Fruit fly (Drosophila melanogaster) whole organism, embryonic: ENCODE measurements around the gene Alms1a.

Experiments used
- ATbp ChIP-seq: fragments of 200-800 bp; sonication (Bioruptor generic); optimal IDR thresholded peaks from 2 replicates; lab custom pipeline; 2017; ENCODE audit warnings: missing biosample characterization, mild to moderate bottlenecking, missing genetic modification characterization, missing genetic modification reagents
- CG11398 ChIP-seq: fragments of 200-800 bp; sonication (Bioruptor generic); optimal IDR thresholded peaks from 2 replicates; lab custom pipeline; 2016; ENCODE audit warnings: missing biosample characterization, missing genetic modification characterization
- CG12299 ChIP-seq: fragments of 200-800 bp; sonication (Bioruptor generic); optimal IDR thresholded peaks from 2 replicates; lab custom pipeline; 2018; ENCODE audit warnings: missing biosample characterization, mild to moderate bottlenecking, missing genetic modification characterization
- CG16863 ChIP-seq: fragments of 200-800 bp; sonication (Bioruptor generic); optimal IDR thresholded peaks from 3 replicates; lab custom pipeline; 2016; ENCODE audit warnings: missing biosample characterization, missing genetic modification characterization
- CG17385 ChIP-seq: fragments of 200-800 bp; sonication (Bioruptor generic); optimal IDR thresholded peaks from 3 replicates; lab custom pipeline; 2018; ENCODE audit warnings: missing biosample characterization, mild to moderate bottlenecking, missing genetic modification characterization
- CG17912 ChIP-seq: fragments of 200-800 bp; sonication (Bioruptor generic); optimal IDR thresholded peaks from 2 replicates; lab custom pipeline; 2018; ENCODE audit warnings: missing biosample characterization, mild to moderate bottlenecking, missing genetic modification characterization
- CG18764 ChIP-seq: fragments of 200-800 bp; sonication (Bioruptor generic); optimal IDR thresholded peaks from 3 replicates; lab custom pipeline; 2016; ENCODE audit warnings: missing biosample characterization, missing genetic modification characterization
- CG2678 ChIP-seq: fragments of 200-800 bp; sonication (Bioruptor generic); optimal IDR thresholded peaks from 3 replicates; lab custom pipeline; 2019; ENCODE audit warnings: missing biosample characterization, mild to moderate bottlenecking, missing genetic modification characterization, moderate library complexity
- CG31365 ChIP-seq: fragments of 200-800 bp; sonication (Bioruptor generic); optimal IDR thresholded peaks from 2 replicates; lab custom pipeline; 2018; ENCODE audit warnings: missing biosample characterization, mild to moderate bottlenecking, missing genetic modification characterization
- CG33557 ChIP-seq: fragments of 200-800 bp; sonication (Bioruptor generic); optimal IDR thresholded peaks from 2 replicates; lab custom pipeline; 2019; ENCODE audit warnings: missing biosample characterization, mild to moderate bottlenecking, missing genetic modification characterization, moderate library complexity
- CG3407 ChIP-seq: fragments of 200-800 bp; sonication (Bioruptor generic); optimal IDR thresholded peaks from 2 replicates; lab custom pipeline; 2018; ENCODE audit warnings: missing biosample characterization, mild to moderate bottlenecking, missing genetic modification characterization
- CG6654 ChIP-seq: fragments of 200-800 bp; sonication (Bioruptor generic); optimal IDR thresholded peaks from 2 replicates; lab custom pipeline; 2017; ENCODE audit warnings: missing biosample characterization, mild to moderate bottlenecking, missing genetic modification characterization
- CG7928 ChIP-seq: fragments of 200-800 bp; sonication (Bioruptor generic); optimal IDR thresholded peaks from 2 replicates; lab custom pipeline; 2017; ENCODE audit warnings: missing biosample characterization, mild to moderate bottlenecking, missing genetic modification characterization
- CG9797 ChIP-seq: fragments of 200-800 bp; sonication (Bioruptor generic); optimal IDR thresholded peaks from 3 replicates; lab custom pipeline; 2018; ENCODE audit warnings: missing biosample characterization, mild to moderate bottlenecking, missing genetic modification characterization
- Dp ChIP-seq: fragments of 200-800 bp; sonication (Bioruptor generic); optimal IDR thresholded peaks from 2 replicates; lab custom pipeline; 2018; ENCODE audit warnings: missing biosample characterization, mild to moderate bottlenecking, missing genetic modification characterization, moderate library complexity
- E2f2 ChIP-seq: fragments of 200-800 bp; sonication (Bioruptor generic); IDR thresholded peaks from 2 replicates; pipeline ENCODE4 v1.3.6; 2022; ENCODE audit warnings: missing biosample characterization, missing genetic modification characterization
- Ets65A ChIP-seq: fragments of 200-800 bp; sonication (Bioruptor generic); peaks from one replicate; lab custom pipeline; 2016; ENCODE audit warnings: missing biosample characterization, missing genetic modification characterization
- Ets97D ChIP-seq: fragments of 200-800 bp; sonication (Bioruptor generic); optimal IDR thresholded peaks from 3 replicates; lab custom pipeline; 2016; ENCODE audit warnings: missing biosample characterization, missing genetic modification characterization
- H15 ChIP-seq: fragments of 200-800 bp; sonication (Bioruptor generic); IDR thresholded peaks from 3 replicates; pipeline ENCODE4 v1.3.6; 2022; ENCODE audit warnings: missing biosample characterization, missing genetic modification characterization
- HLH3B ChIP-seq: fragments of 200-800 bp; sonication (Bioruptor generic); IDR thresholded peaks from 2 replicates; pipeline ENCODE4 v1.3.6; 2022; ENCODE audit warnings: missing biosample characterization, missing genetic modification characterization
- Hmr ChIP-seq: fragments of 200-800 bp; sonication (Bioruptor generic); optimal IDR thresholded peaks from 3 replicates; lab custom pipeline; 2017; ENCODE audit warnings: mild to moderate bottlenecking, missing biosample characterization, missing genetic modification reagents, missing genetic modification characterization
- Hr51 ChIP-seq, 2 experiments: fragments of 200-800 bp; sonication (Bioruptor generic); optimal IDR thresholded peaks; 2 replicates in 1 of 2; 3 replicates in 1 of 2; lab custom pipeline; 2016 to 2018; ENCODE audit warnings: missing biosample characterization in 2 of 2, missing genetic modification characterization in 2 of 2, mild to moderate bottlenecking in 1 of 2, moderate library complexity in 1 of 2
- Hr78 ChIP-seq, 2 experiments: fragments of 200-800 bp in 1 of 2; fragments of >200 bp in 1 of 2; sonication (Bioruptor generic) in 1 of 2; optimal IDR thresholded peaks; 2 replicates each; lab custom pipeline; 2017 to 2019; ENCODE audit warnings: missing biosample characterization in 2 of 2, missing genetic modification characterization in 2 of 2, mild to moderate bottlenecking in 1 of 2, moderate library complexity in 1 of 2
- Nf-YB ChIP-seq: fragments of 200-800 bp; sonication (Bioruptor generic); optimal IDR thresholded peaks from 3 replicates; lab custom pipeline; 2019; ENCODE audit warnings: missing biosample characterization, mild to moderate bottlenecking, missing genetic modification characterization, moderate library complexity
- Nf-YC ChIP-seq: fragments of 200-800 bp; optimal IDR thresholded peaks from 3 replicates; lab custom pipeline; 2019; ENCODE audit warnings: missing biosample characterization, mild to moderate bottlenecking, missing genetic modification characterization, moderate library complexity
- Usf ChIP-seq: fragments of 200-800 bp; sonication (Bioruptor generic); optimal IDR thresholded peaks from 2 replicates; lab custom pipeline; 2017; ENCODE audit warnings: missing genotype, missing biosample characterization, missing genetic modification characterization
- bcd ChIP-seq: fragments of 200-800 bp; sonication (Bioruptor generic); optimal IDR thresholded peaks from 2 replicates; lab custom pipeline; 2017; ENCODE audit warnings: missing biosample characterization, mild to moderate bottlenecking, missing genetic modification characterization
- caup ChIP-seq: fragments of 200-800 bp; sonication (Bioruptor generic); optimal IDR thresholded peaks from 3 replicates; lab custom pipeline; 2017; ENCODE audit warnings: missing biosample characterization, mild to moderate bottlenecking, missing genetic modification characterization, moderate library complexity; ENCODE audit not compliant: severe bottlenecking
- cg ChIP-seq: fragments of 200-800 bp; sonication (Bioruptor generic); optimal IDR thresholded peaks from 3 replicates; lab custom pipeline; 2019; ENCODE audit warnings: missing biosample characterization, mild to moderate bottlenecking, missing genetic modification characterization, moderate library complexity
- croc ChIP-seq: fragments of 200-800 bp; sonication (Bioruptor generic); conservative IDR thresholded peaks from 3 replicates; pipeline ENCODE4 v1.3.6; 2022; ENCODE audit warnings: missing biosample characterization, missing genetic modification characterization
- dpn ChIP-seq, 2 experiments: fragments of 200-800 bp; sonication (Bioruptor generic); optimal IDR thresholded peaks; 3 replicates each; lab custom pipeline; 2016; ENCODE audit warnings: missing biosample characterization in 2 of 2, missing genetic modification characterization in 2 of 2
- exex ChIP-seq: fragments of 200-800 bp; sonication (Bioruptor generic); optimal IDR thresholded peaks from 4 replicates; lab custom pipeline; 2018; ENCODE audit warnings: missing biosample characterization, mild to moderate bottlenecking, missing genetic modification characterization, moderate library complexity
- ftz-f1 ChIP-seq: fragments of 200-800 bp; sonication (Bioruptor generic); optimal IDR thresholded peaks from 2 replicates; lab custom pipeline; 2016; ENCODE audit warnings: missing biosample characterization, missing genetic modification characterization
- hkb ChIP-seq, 2 experiments: fragments of 200-800 bp in 1 of 2; fragments of >200 bp in 1 of 2; sonication (Bioruptor generic) in 1 of 2; IDR thresholded peaks in 1 of 2; optimal IDR thresholded peaks in 1 of 2; 2 replicates each; pipeline versions ENCODE4 v1.3.6 to Lab custom; 2017 to 2022; ENCODE audit warnings: missing biosample characterization in 1 of 2, missing genetic modification characterization in 1 of 2
- klu ChIP-seq: fragments of 200-800 bp; sonication (Bioruptor generic); IDR thresholded peaks from 2 replicates; pipeline ENCODE4 v1.3.6; 2022; ENCODE audit warnings: missing biosample characterization, missing genetic modification characterization
- knrl ChIP-seq: fragments of 200-800 bp; sonication (Bioruptor generic); IDR thresholded peaks from 3 replicates; pipeline ENCODE4 v1.3.6; 2022; ENCODE audit warnings: missing biosample characterization, missing genetic modification characterization; ENCODE audit not compliant: partially characterized antibody
- mirr ChIP-seq: fragments of 200-800 bp; sonication (Bioruptor generic); optimal IDR thresholded peaks from 3 replicates; lab custom pipeline; 2018; ENCODE audit warnings: missing biosample characterization, mild to moderate bottlenecking, missing genetic modification characterization
- nerfin-2 ChIP-seq: fragments of 200-800 bp; sonication (Bioruptor generic); IDR thresholded peaks from 2 replicates; pipeline ENCODE4 v1.3.6; 2022; ENCODE audit warnings: missing biosample characterization, missing genetic modification characterization; ENCODE audit not compliant: partially characterized antibody
- onecut ChIP-seq: fragments of 200-800 bp; sonication (Bioruptor generic); IDR thresholded peaks from 2 replicates; pipeline ENCODE4 v1.3.6; 2022; ENCODE audit warnings: missing biosample characterization, missing genetic modification characterization
- org-1 ChIP-seq: fragments of 200-800 bp; sonication (Bioruptor generic); optimal IDR thresholded peaks from 2 replicates; lab custom pipeline; 2017; ENCODE audit warnings: missing biosample characterization, missing genetic modification characterization
- schlank ChIP-seq: fragments of 200-800 bp; sonication (Bioruptor generic); optimal IDR thresholded peaks from 2 replicates; lab custom pipeline; 2018; ENCODE audit warnings: missing biosample characterization, mild to moderate bottlenecking, missing genetic modification characterization
- shn ChIP-seq: fragments of 200-800 bp; sonication (Bioruptor generic); optimal IDR thresholded peaks from 3 replicates; lab custom pipeline; 2016; ENCODE audit warnings: missing biosample characterization, missing genetic modification characterization
- slbo ChIP-seq: fragments of 200-800 bp; sonication (Bioruptor generic); IDR thresholded peaks from 2 replicates; pipeline ENCODE4 v1.3.6; 2022; ENCODE audit warnings: missing biosample characterization, missing genetic modification characterization
- sug ChIP-seq: fragments of 200-800 bp; optimal IDR thresholded peaks from 2 replicates; lab custom pipeline; 2019; ENCODE audit warnings: missing biosample characterization, mild to moderate bottlenecking, missing genetic modification characterization, moderate library complexity
- trem ChIP-seq: fragments of 200-800 bp; optimal IDR thresholded peaks from 3 replicates; lab custom pipeline; 2019; ENCODE audit warnings: missing biosample characterization, mild to moderate bottlenecking, missing genetic modification characterization, moderate library complexity
- tx ChIP-seq: fragments of 200-800 bp; sonication (Bioruptor generic); optimal IDR thresholded peaks from 2 replicates; lab custom pipeline; 2016; ENCODE audit warnings: missing biosample characterization, missing genetic modification characterization
- zf30C ChIP-seq: fragments of 200-800 bp; sonication (Bioruptor generic); optimal IDR thresholded peaks from 3 replicates; lab custom pipeline; 2018; ENCODE audit warnings: missing biosample characterization, mild to moderate bottlenecking, missing genetic modification characterization

The Alms1a gene

DNA sequence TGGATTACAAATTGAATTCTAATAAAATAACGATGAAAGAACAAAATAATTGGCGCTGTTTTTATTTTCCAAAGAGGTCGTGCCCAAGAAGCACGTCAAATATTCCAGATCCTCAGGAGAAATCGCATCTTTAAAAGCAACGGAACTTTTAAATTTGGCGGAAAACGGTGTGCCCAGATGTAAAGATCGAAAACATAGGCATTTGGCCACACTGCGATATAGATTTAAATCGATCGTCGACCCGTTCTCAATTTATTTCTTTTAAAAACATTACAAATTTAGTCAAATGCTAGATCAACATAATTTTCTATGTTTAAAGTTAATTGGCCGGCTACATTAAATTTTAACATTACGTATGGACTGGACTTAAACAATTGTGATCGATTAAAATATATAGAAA, 8.6 kb downstream of the Alms1a start (continued):
- TF ChIP-seq CG18764 (GFP tag; lab: Kevin White, UChicago) (no peak), Ets97D (peak; percentile 11), Usf (GFP tag; lab: Kevin White, UChicago) (no peak), CG16863 (GFP tag; lab: Kevin White, UChicago) (no peak), slbo (GFP tag; lab: Robert Waterston, UW) (no peak), hkb (optimal IDR thresholded peaks at IDR 0.05; lab: Kevin White, UChicago) (no peak), hkb (GFP tag; IDR thresholded peaks at IDR 0.05; lab: Robert Waterston, UW) (no peak), CG9797 (GFP tag; lab: Kevin White, UChicago) (no peak), Dp (GFP tag; lab: Kevin White, UChicago) (peak; percentile 59), CG7928 (no peak), CG3407 (GFP tag; lab: Kevin White, UChicago) (no peak), ATbp (GFP tag; lab: Kevin White, UChicago) (no peak), croc (no peak), CG17912 (GFP tag; lab: Kevin White, UChicago) (no peak), E2f2 (GFP tag; lab: Robert Waterston, UW) (peak; percentile 69), Ets65A (GFP tag; lab: Kevin White, UChicago) (no peak), Hr51 (GFP tag; optimal IDR thresholded peaks at IDR 0.05; lab: Kevin White, UChicago) (no peak)

DNA sequence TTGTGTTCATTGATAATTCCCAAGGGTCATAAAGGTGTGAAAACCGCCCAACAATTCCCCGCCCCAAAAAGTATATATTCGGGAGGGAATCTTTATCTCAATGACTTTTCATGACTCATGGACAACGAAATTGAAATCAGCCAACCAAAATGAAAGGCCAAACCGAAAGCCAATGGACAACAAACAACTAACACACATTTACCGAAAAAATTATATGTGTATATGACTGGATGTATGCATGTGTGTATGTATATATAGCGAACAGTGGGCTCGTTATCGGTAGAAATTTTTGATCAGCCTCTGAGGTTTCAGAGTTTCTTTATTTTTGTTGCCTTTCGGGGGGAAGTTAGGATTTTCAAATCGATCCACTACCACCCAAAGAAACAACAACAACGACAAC, 16.9 kb downstream of the Alms1a start:
- TF ChIP-seq exex (tag; lab: Kevin White, UChicago) (peak; percentile 37), cg (peak; percentile 54), Nf-YB (GFP tag; lab: Kevin White, UChicago) (peak; percentile 91), Nf-YC (peak; percentile 88), Hr78 (GFP tag; optimal IDR thresholded peaks at IDR 0.05; lab: Kevin White, UChicago) (peak in 1 of 2 experiments; percentile 29), HLH3B (GFP tag; lab: Robert Waterston, UW) (no peak), sug (tag; lab: Kevin White, UChicago) (peak; percentile 14), knrl (GFP tag; lab: Robert Waterston, UW) (no peak), caup (no peak)

DNA sequence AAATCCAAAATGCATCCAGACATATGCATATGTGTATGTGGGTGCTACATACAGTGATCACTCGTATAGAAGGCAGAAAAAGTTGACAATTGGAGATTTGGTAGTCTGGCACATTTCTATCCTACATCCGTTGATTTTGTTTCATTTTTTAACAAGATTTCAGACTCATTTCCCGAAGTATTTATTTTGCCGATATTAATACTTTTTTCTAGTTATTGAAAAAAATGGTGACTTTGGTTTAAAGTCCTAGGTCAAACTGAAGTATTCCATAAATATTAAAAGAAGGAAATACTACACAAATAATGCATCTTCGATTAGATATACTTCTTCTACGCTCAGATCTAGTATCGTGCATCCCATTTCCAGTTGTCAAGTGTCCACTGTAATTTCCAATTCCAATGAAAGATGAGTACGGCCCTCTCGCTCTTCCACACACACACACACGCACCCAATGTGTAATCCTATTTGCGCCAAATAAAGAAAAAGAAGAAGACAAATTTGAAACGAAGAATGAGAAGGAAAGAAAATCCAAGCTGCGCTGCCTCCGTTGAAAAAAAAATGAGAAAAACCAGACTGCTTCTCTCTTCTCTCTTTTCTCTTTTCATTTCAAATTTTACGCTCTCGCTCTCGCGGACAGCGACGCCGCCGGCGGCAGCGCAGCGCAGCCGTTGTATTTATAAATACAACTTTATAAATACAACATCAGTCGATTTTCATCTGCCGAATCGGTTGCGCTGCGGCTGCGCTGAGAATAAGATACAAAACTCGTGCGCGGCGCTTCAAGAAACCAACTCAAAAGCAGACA, 18.7 kb downstream of the Alms1a start, which contains the start of gene peb:
peb (plus strand) TSS at position 700 of the 805 bp plus-strand sequence.
- no peak for TF ChIP-seq CG12299 (tag; lab: Kevin White, UChicago)
- TF ChIP-seq schlank (tag; lab: Kevin White, UChicago): no peak
- TF ChIP-seq mirr: no peak
- TF ChIP-seq tx (GFP tag; lab: Kevin White, UChicago): no peak
- TF ChIP-seq dpn (GFP tag; optimal IDR thresholded peaks at IDR 0.05; lab: Kevin White, UChicago): peak; percentile 34 to 56
- 0 out of 3 replicates have a peak, but pooled peaks have one; percentile 41 for TF ChIP-seq H15 (GFP tag; lab: Robert Waterston, UW)
- no peak for TF ChIP-seq klu
- TF ChIP-seq zf30C: no peak
- peak; percentile 90 for TF ChIP-seq CG17385 (GFP tag; lab: Kevin White, UChicago)
- TF ChIP-seq Hmr (GFP tag; lab: Kevin White, UChicago): no peak
- no peak for TF ChIP-seq CG6654 (GFP tag; lab: Kevin White, UChicago)
- TF ChIP-seq CG11398 (GFP tag; lab: Kevin White, UChicago): no peak
- TF ChIP-seq onecut (GFP tag; lab: Robert Waterston, UW): no peak; the same call in 1 of the 2 replicates
- TF ChIP-seq trem (tag; lab: Kevin White, UChicago): no peak
- peak; percentile 71 for TF ChIP-seq CG33557 (GFP tag; lab: Kevin White, UChicago)
- no peak for TF ChIP-seq nerfin-2 (GFP tag; lab: Robert Waterston, UW)
- peak; percentile 47 for TF ChIP-seq CG2678 (tag; lab: Kevin White, UChicago)
- TF ChIP-seq ftz-f1 (GFP tag; lab: Kevin White, UChicago): no peak
- peak; percentile 37 for TF ChIP-seq org-1 (GFP tag; lab: Kevin White, UChicago)
- peak; percentile 49 for TF ChIP-seq bcd (GFP tag; lab: Kevin White, UChicago)
- TF ChIP-seq shn: no peak
- TF ChIP-seq CG31365 (tag; lab: Kevin White, UChicago): no peak
